Worm (Caenorhabditis elegans) whole organism, L4 larva: Measurements from ENCODE around the gene F54H12.10.
A peak's percentile ranks its signal among the peaks of the same experiment; 100 is the strongest.
"Not testable (repeated sequence)": the region's sequence is repeated elsewhere in the genome, so short reads cannot be mapped to it uniquely, and the experiment has no call there.

Source experiments
- D1046.2 ChIP-seq: fragments of 200-800 bp; sonication (Bioruptor generic); IDR thresholded peaks from 2 replicates; pipeline ENCODE4 v1.3.6; 2022; ENCODE audit warnings: missing genetic modification characterization, missing compliant biosample characterization
- F26F4.8 ChIP-seq: fragments of 200-800 bp; sonication (Bioruptor generic); conservative IDR thresholded peaks from 2 replicates; pipeline ENCODE4 v1.3.6; 2022; ENCODE audit warnings: missing genetic modification characterization, missing compliant biosample characterization
- F44E2.7 ChIP-seq: fragments of 200-800 bp; sonication (Bioruptor generic); IDR thresholded peaks from 2 replicates; pipeline ENCODE4 v2.1.2; 2022; ENCODE audit warnings: missing genetic modification characterization, missing compliant biosample characterization
- F49E8.2 ChIP-seq: sonication (generic microtip); optimal IDR thresholded peaks from 2 replicates; lab custom pipeline; 2016; ENCODE audit warnings: missing compliant biosample characterization, mild to moderate bottlenecking, missing genetic modification characterization, borderline replicate concordance
- T26A8.4 ChIP-seq: fragments of 200-800 bp; sonication (Bioruptor generic); IDR thresholded peaks from 2 replicates; pipeline ENCODE4 v1.3.6; 2022; ENCODE audit warnings: missing genetic modification characterization, missing compliant biosample characterization
- Y105C5A.15 ChIP-seq: fragments of 200-800 bp; sonication (Bioruptor generic); IDR thresholded peaks from 2 replicates; pipeline ENCODE4 v1.3.6; 2022; ENCODE audit warnings: missing genetic modification characterization, missing compliant biosample characterization
- Y48G9A.11 ChIP-seq: fragments of 200-800 bp; sonication (Bioruptor generic); IDR thresholded peaks from 2 replicates; pipeline ENCODE4 v1.3.6; 2022; ENCODE audit warnings: missing genetic modification reagents, missing genetic modification characterization, missing compliant biosample characterization
- Y75B8A.6 ChIP-seq: fragments of 200-800 bp; sonication (Bioruptor generic); IDR thresholded peaks from 2 replicates; pipeline ENCODE4 v1.3.6; 2022; ENCODE audit warnings: missing genetic modification reagents, missing genetic modification characterization, missing compliant biosample characterization
- ZK337.2 ChIP-seq: fragments of 200-800 bp; sonication (Bioruptor generic); IDR thresholded peaks from 2 replicates; pipeline ENCODE4 v1.3.6; 2022; ENCODE audit warnings: missing genetic modification reagents, missing genetic modification characterization, missing compliant biosample characterization
- arid-1 ChIP-seq: fragments of 200-800 bp; sonication (Bioruptor generic); conservative IDR thresholded peaks from 2 replicates; pipeline ENCODE4 v1.3.6; 2022; ENCODE audit warnings: missing genetic modification reagents, missing genetic modification characterization, missing compliant biosample characterization
- ceh-20 ChIP-seq: fragments of 200-800 bp; sonication (Bioruptor generic); IDR thresholded peaks from 2 replicates; pipeline ENCODE4 v1.3.6; 2022; ENCODE audit warnings: missing genetic modification reagents, missing genetic modification characterization, missing compliant biosample characterization
- ctbp-1 ChIP-seq: fragments of 200-800 bp; sonication (Bioruptor generic); IDR thresholded peaks from 2 replicates; pipeline ENCODE4 v1.3.6; 2022; ENCODE audit warnings: missing genetic modification reagents, missing genetic modification characterization, missing compliant biosample characterization
- daf-8 ChIP-seq: fragments of 200-800 bp; sonication (Bioruptor generic); IDR thresholded peaks from 2 replicates; pipeline ENCODE4 v1.3.6; 2022; ENCODE audit warnings: missing genetic modification characterization, missing compliant biosample characterization
- dmd-8 ChIP-seq: fragments of 200-800 bp; sonication (Bioruptor generic); IDR thresholded peaks from 2 replicates; pipeline ENCODE4 v1.3.6; 2022; ENCODE audit warnings: missing genetic modification characterization, missing compliant biosample characterization
- dve-1 ChIP-seq: sonication (generic microtip); optimal IDR thresholded peaks from 2 replicates; lab custom pipeline; 2017; ENCODE audit warnings: antibody characterized with exemption, mild to moderate bottlenecking, missing genetic modification characterization, missing compliant biosample characterization; ENCODE audit not compliant: insufficient read depth
- egl-27 ChIP-seq: sonication (generic microtip); optimal IDR thresholded peaks from 3 replicates; lab custom pipeline; 2017; ENCODE audit warnings: missing biosample characterization, missing genetic modification reagents, missing genetic modification characterization
- egl-43 ChIP-seq: fragments of 200-800 bp; sonication (Bioruptor generic); IDR thresholded peaks from 2 replicates; pipeline ENCODE4 v1.3.6; 2022; ENCODE audit warnings: missing genetic modification reagents, missing genetic modification characterization, missing compliant biosample characterization
- fkh-10 ChIP-seq: fragments of 150-350 bp; optimal IDR thresholded peaks from 2 replicates; lab custom pipeline; 2014; ENCODE audit warnings: missing biosample characterization, missing genetic modification reagents, missing genetic modification characterization
- gei-8 ChIP-seq: fragments of 200-800 bp; sonication (Bioruptor generic); optimal IDR thresholded peaks from 2 replicates; lab custom pipeline; 2018; ENCODE audit warnings: mild to moderate bottlenecking, missing genetic modification characterization, missing compliant biosample characterization
- lim-7 ChIP-seq: fragments of 200-800 bp; sonication (Bioruptor generic); IDR thresholded peaks from 2 replicates; pipeline ENCODE4 v1.3.6; 2022; ENCODE audit warnings: missing genetic modification characterization, missing compliant biosample characterization
- lin-1 ChIP-seq: fragments of 200-800 bp; sonication (Bioruptor generic); IDR thresholded peaks from 2 replicates; pipeline ENCODE4 v1.3.6; 2022; ENCODE audit warnings: missing genetic modification reagents, missing genetic modification characterization, missing compliant biosample characterization
- lin-13 ChIP-seq: fragments of 150-350 bp; optimal IDR thresholded peaks from 2 replicates; lab custom pipeline; 2014; ENCODE audit warnings: missing biosample characterization, missing genetic modification reagents, missing genetic modification characterization
- lin-29 ChIP-seq: fragments of 200-800 bp; sonication (Bioruptor generic); IDR thresholded peaks from 2 replicates; pipeline ENCODE4 v1.3.6; 2022; ENCODE audit warnings: missing genetic modification reagents, missing genetic modification characterization, missing compliant biosample characterization
- lin-38 ChIP-seq: fragments of 200-800 bp; sonication (Bioruptor generic); IDR thresholded peaks from 2 replicates; pipeline ENCODE4 v1.3.6; 2022; ENCODE audit warnings: missing genetic modification reagents, missing genetic modification characterization, missing compliant biosample characterization
- lsy-2 ChIP-seq, 2 experiments: fragments of 150-350 bp in 1 of 2; sonication (generic microtip) in 1 of 2; optimal IDR thresholded peaks; 2 replicates each; lab custom pipeline; 2014 to 2017; ENCODE audit warnings: missing biosample characterization in 2 of 2, missing genetic modification characterization in 2 of 2
- madf-5 ChIP-seq, 2 experiments: fragments of 200-800 bp; sonication (Bioruptor generic); IDR thresholded peaks; 2 replicates each; pipeline ENCODE4 v1.3.6; 2022; ENCODE audit warnings: missing compliant biosample characterization in 2 of 2, missing genetic modification characterization in 2 of 2
- mdt-29 ChIP-seq: fragments of 200-800 bp; sonication (Bioruptor generic); IDR thresholded peaks from 2 replicates; pipeline ENCODE4 v1.3.6; 2022; ENCODE audit warnings: missing genetic modification reagents, missing genetic modification characterization, missing compliant biosample characterization
- mep-1 ChIP-seq: fragments of 150-350 bp; sonication (generic microtip); optimal IDR thresholded peaks from 3 replicates; lab custom pipeline; 2014; ENCODE audit warnings: missing biosample characterization, missing genetic modification characterization
- mxl-2 ChIP-seq: fragments of 200-800 bp; sonication (Bioruptor generic); conservative IDR thresholded peaks from 2 replicates; pipeline ENCODE4 v1.3.6; 2022; ENCODE audit warnings: missing genetic modification reagents, missing genetic modification characterization, missing compliant biosample characterization
- mxl-3 ChIP-seq: fragments of 200-800 bp; sonication (Bioruptor generic); optimal IDR thresholded peaks from 2 replicates; lab custom pipeline; 2018; ENCODE audit warnings: mild to moderate bottlenecking, missing genetic modification characterization, missing compliant biosample characterization
- nhr-10 ChIP-seq: fragments of 150-350 bp; optimal IDR thresholded peaks from 2 replicates; lab custom pipeline; 2014; ENCODE audit warnings: missing biosample characterization, missing genetic modification characterization
- nhr-25 ChIP-seq: sonication (generic microtip); optimal IDR thresholded peaks from 2 replicates; lab custom pipeline; 2017; ENCODE audit warnings: missing genetic modification characterization, mild to moderate bottlenecking, missing compliant biosample characterization, antibody characterized with exemption, moderate library complexity, borderline replicate concordance; ENCODE audit not compliant: insufficient read depth
- nhr-41 ChIP-seq: fragments of 200-800 bp; sonication (Bioruptor generic); IDR thresholded peaks from 2 replicates; pipeline ENCODE4 v1.3.6; 2022; ENCODE audit warnings: missing genetic modification reagents, missing genetic modification characterization, missing compliant biosample characterization
- pha-4 ChIP-seq, 2 experiments: fragments of 150-350 bp in 1 of 2; fragments of 200-800 bp in 1 of 2; sonication (Bioruptor generic) in 1 of 2; IDR thresholded peaks in 1 of 2; optimal IDR thresholded peaks in 1 of 2; 2 replicates each; pipeline versions ENCODE4 v1.3.6 to Lab custom; 2014 to 2022; ENCODE audit warnings: missing genetic modification characterization in 2 of 2, missing genetic modification reagents in 2 of 2, missing biosample characterization in 1 of 2, missing compliant biosample characterization in 1 of 2
- saeg-2 ChIP-seq: fragments of 200-800 bp; sonication (Bioruptor generic); IDR thresholded peaks from 2 replicates; pipeline ENCODE4 v1.3.6; 2022; ENCODE audit warnings: missing genetic modification reagents, missing genetic modification characterization, missing compliant biosample characterization
- set-16 ChIP-seq: fragments of 200-800 bp; sonication (Bioruptor generic); IDR thresholded peaks from 2 replicates; pipeline ENCODE4 v1.3.6; 2022; ENCODE audit warnings: missing genetic modification reagents, missing genetic modification characterization, missing compliant biosample characterization
- snpc-1.2 ChIP-seq: fragments of 200-800 bp; sonication (Bioruptor generic); IDR thresholded peaks from 2 replicates; pipeline ENCODE4 v1.3.6; 2022; ENCODE audit warnings: missing genetic modification reagents, missing genetic modification characterization, missing compliant biosample characterization
- spr-1 ChIP-seq: sonication (generic microtip); optimal IDR thresholded peaks from 2 replicates; lab custom pipeline; 2016; ENCODE audit warnings: mild to moderate bottlenecking, missing genetic modification characterization, missing compliant biosample characterization
- spr-3 ChIP-seq: fragments of 200-800 bp; sonication (Bioruptor generic); optimal IDR thresholded peaks from 2 replicates; lab custom pipeline; 2018; ENCODE audit warnings: mild to moderate bottlenecking, missing genetic modification characterization, missing compliant biosample characterization
- unc-130 ChIP-seq: sonication (generic microtip); optimal IDR thresholded peaks from 2 replicates; lab custom pipeline; 2016; ENCODE audit warnings: missing genetic modification reagents, missing genetic modification characterization, missing compliant biosample characterization
- vab-7 ChIP-seq: fragments of 200-800 bp; sonication (Bioruptor generic); IDR thresholded peaks from 2 replicates; pipeline ENCODE4 v1.3.6; 2022; ENCODE audit warnings: missing genetic modification reagents, missing genetic modification characterization, missing compliant biosample characterization
- zag-1 ChIP-seq: fragments of 150-350 bp; optimal IDR thresholded peaks from 2 replicates; lab custom pipeline; 2014; ENCODE audit warnings: missing biosample characterization, missing genetic modification characterization

The F54H12.10 gene

ce11 chrIII:7953688-7954313 is 5.0 kb downstream of the F54H12.10 start:
- TF ChIP-seq Y105C5A.15 (GFP tag; lab: Robert Waterston, UW) (0 out of 2 replicates have a peak, but pooled peaks have one; percentile 66), pha-4 (GFP tag; IDR thresholded peaks at IDR 0.05; lab: Robert Waterston, UW) (peak; percentile 64; the same call in 1 of the 2 replicates), madf-5 (GFP tag; IDR thresholded peaks at IDR 0.05; lab: Robert Waterston, UW) (peak in 1 of 2 experiments; percentile 68; a peak in 2 of 4 replicates), mdt-29 (GFP tag; lab: Robert Waterston, UW) (peak; percentile 51; the same call in 1 of the 2 replicates), egl-43 (GFP tag; lab: Robert Waterston, UW) (peak; percentile 77), ceh-20 (GFP tag; lab: Robert Waterston, UW) (0 out of 2 replicates have a peak, but pooled peaks have one; percentile 19), ctbp-1 (GFP tag; lab: Robert Waterston, UW) (peak; percentile 50; the same call in 1 of the 2 replicates), F26F4.8 (GFP tag; lab: Robert Waterston, UW) (peak; percentile 95), mxl-2 (GFP tag; lab: Robert Waterston, UW) (0 out of 2 replicates have a peak, but pooled peaks have one; percentile 43), Y75B8A.6 (GFP tag; lab: Robert Waterston, UW) (0 out of 2 replicates have a peak, but pooled peaks have one; percentile 31), Y48G9A.11 (peak; percentile 78), snpc-1.2 (GFP tag; lab: Robert Waterston, UW) (peak; percentile 71), lim-7 (peak; percentile 79), vab-7 (peak; percentile 69), nhr-41 (GFP tag; lab: Robert Waterston, UW) (peak; percentile 68; the same call in 1 of the 2 replicates), dmd-8 (peak; percentile 87), ZK337.2 (0 out of 2 replicates have a peak, but pooled peaks have one; percentile 46), T26A8.4 (GFP tag; lab: Robert Waterston, UW) (0 out of 2 replicates have a peak, but pooled peaks have one; percentile 27), saeg-2 (0 out of 2 replicates have a peak, but pooled peaks have one; percentile 55), arid-1 (GFP tag; lab: Robert Waterston, UW) (peak; percentile 71; the same call in 1 of the 2 replicates), F44E2.7 (peak; percentile 70; the same call in 1 of the 2 replicates), lin-38 (GFP tag; lab: Robert Waterston, UW) (peak; percentile 72)
- not testable (repeated sequence) for TF ChIP-seq pha-4 (tag; optimal IDR thresholded peaks at IDR 0.05; lab: Kevin White, UChicago)

ce11 chrIII:7953208-7953607 is 5.6 kb downstream of the F54H12.10 start, which contains the start of gene let-754:
Gene let-754 (minus strand): TSS chrIII:7953308.
- TF ChIP-seq nhr-25 (tag; lab: Kevin White, UChicago) (no peak), mep-1 (no peak), mxl-3 (no peak), lin-13 (GFP tag; lab: Kevin White, UChicago) (no peak), gei-8 (GFP tag; lab: Kevin White, UChicago) (no peak), saeg-2 (no peak), daf-8 (GFP tag; lab: Robert Waterston, UW) (no peak)

ce11 chrIII:7952077-7952765 is 6.6 kb downstream of the F54H12.10 start, which contains the start of gene C29E4.15:
Gene C29E4.15 (plus strand): TSS chrIII:7952623.
- no peak for TF ChIP-seq unc-130 (GFP tag; lab: Kevin White, UChicago)
- TF ChIP-seq F49E8.2 (tag; lab: Kevin White, UChicago) = no peak
- TF ChIP-seq dve-1 (tag; lab: Kevin White, UChicago) = no peak
- TF ChIP-seq lin-1 (GFP tag; lab: Robert Waterston, UW) = no peak
- no peak for TF ChIP-seq lin-29 (GFP tag; lab: Robert Waterston, UW)
- TF ChIP-seq zag-1 (tag; lab: Kevin White, UChicago) = no peak
- no peak for TF ChIP-seq pha-4 (GFP tag; IDR thresholded peaks at IDR 0.05; lab: Robert Waterston, UW)
- TF ChIP-seq pha-4 (tag; optimal IDR thresholded peaks at IDR 0.05; lab: Kevin White, UChicago) = no peak
- no peak for TF ChIP-seq spr-1 (tag; lab: Kevin White, UChicago)
- no peak for TF ChIP-seq dmd-8
- no peak for TF ChIP-seq D1046.2 (GFP tag; lab: Robert Waterston, UW)
- TF ChIP-seq spr-3 (GFP tag; lab: Kevin White, UChicago) = no peak
- no peak for TF ChIP-seq nhr-41 (GFP tag; lab: Robert Waterston, UW)
- no peak for TF ChIP-seq Y48G9A.11
- TF ChIP-seq lsy-2 (tag; optimal IDR thresholded peaks at IDR 0.05; lab: Kevin White, UChicago) = peak in 1 of 2 experiments; percentile 76
- TF ChIP-seq nhr-10 = no peak
- peak; percentile 19 for TF ChIP-seq fkh-10 (GFP tag; lab: Kevin White, UChicago)
- TF ChIP-seq set-16 (GFP tag; lab: Robert Waterston, UW) = no peak
- no peak for TF ChIP-seq snpc-1.2 (GFP tag; lab: Robert Waterston, UW)
- TF ChIP-seq F44E2.7 = no peak
- no peak for TF ChIP-seq egl-27
- no peak for TF ChIP-seq mxl-3
